Fruit fly (Drosophila melanogaster) whole organism, embryonic: ENCODE data around the gene RpS7.
A peak's percentile ranks its signal among the peaks of the same experiment; 100 is the strongest.

Source experiments
- Blimp-1 ChIP-seq: fragments of 200-800 bp; sonication (Bioruptor generic); optimal IDR thresholded peaks from 3 replicates; lab custom pipeline; 2018; ENCODE audit warnings: missing biosample characterization, missing genetic modification characterization, mild to moderate bottlenecking, moderate library complexity, missing genetic modification reagents
- CG10654 ChIP-seq: fragments of 200-800 bp; sonication (Bioruptor generic); optimal IDR thresholded peaks from 2 replicates; lab custom pipeline; 2016; ENCODE audit warnings: missing biosample characterization, missing genetic modification characterization
- CG12236 ChIP-seq: fragments of 200-800 bp; sonication (Bioruptor generic); optimal IDR thresholded peaks from 2 replicates; lab custom pipeline; 2016; ENCODE audit warnings: missing biosample characterization, missing genetic modification characterization
- CG12769 ChIP-seq: fragments of 200-800 bp; sonication (Bioruptor generic); optimal IDR thresholded peaks from 2 replicates; lab custom pipeline; 2019; ENCODE audit warnings: missing biosample characterization, mild to moderate bottlenecking, missing genetic modification characterization, moderate library complexity
- CG13287 ChIP-seq: fragments of 200-800 bp; sonication (Bioruptor generic); IDR thresholded peaks from 2 replicates; pipeline ENCODE4 v1.3.6; 2022; ENCODE audit warnings: missing biosample characterization, missing genetic modification characterization; ENCODE audit not compliant: partially characterized antibody
- CG17829 ChIP-seq: fragments of 200-800 bp; optimal IDR thresholded peaks from 2 replicates; lab custom pipeline; 2019; ENCODE audit warnings: missing biosample characterization, mild to moderate bottlenecking, missing genetic modification characterization, moderate library complexity
- CG1832 ChIP-seq: fragments of 200-800 bp; sonication (Bioruptor generic); optimal IDR thresholded peaks from 2 replicates; lab custom pipeline; 2017; ENCODE audit warnings: missing biosample characterization, mild to moderate bottlenecking, missing genetic modification characterization, inconsistent platforms
- CG2199 ChIP-seq: fragments of 200-800 bp; sonication (Bioruptor generic); IDR thresholded peaks from 3 replicates; pipeline ENCODE4 v1.3.6; 2022; ENCODE audit warnings: missing biosample characterization, missing genetic modification characterization
- CG31441 ChIP-seq: fragments of 200-800 bp; sonication (Bioruptor generic); IDR thresholded peaks from 2 replicates; pipeline ENCODE4 v1.3.6; 2022; ENCODE audit warnings: missing biosample characterization, missing genetic modification characterization
- CG32772 ChIP-seq: fragments of 200-800 bp; sonication (Bioruptor generic); IDR thresholded peaks from 2 replicates; pipeline ENCODE4 v1.3.6; 2022; ENCODE audit warnings: missing biosample characterization, missing genetic modification characterization
- CG6683 ChIP-seq: fragments of 200-800 bp; sonication (Bioruptor generic); optimal IDR thresholded peaks from 2 replicates; lab custom pipeline; 2017; ENCODE audit warnings: missing biosample characterization, mild to moderate bottlenecking, missing genetic modification characterization, missing genetic modification reagents
- CG6791 ChIP-seq: fragments of 200-800 bp; sonication (Bioruptor generic); IDR thresholded peaks from 3 replicates; pipeline ENCODE4 v1.3.6; 2022; ENCODE audit warnings: missing biosample characterization, missing genetic modification characterization; ENCODE audit not compliant: partially characterized antibody
- CG8944 ChIP-seq: fragments of 200-800 bp; sonication (Bioruptor generic); optimal IDR thresholded peaks from 3 replicates; lab custom pipeline; 2016; ENCODE audit warnings: missing biosample characterization, missing genetic modification characterization
- Drgx ChIP-seq: fragments of 200-800 bp; sonication (Bioruptor generic); IDR thresholded peaks from 2 replicates; pipeline ENCODE4 v1.3.6; 2022; ENCODE audit warnings: missing biosample characterization, missing genetic modification characterization
- E2f2 ChIP-seq: fragments of 200-800 bp; sonication (Bioruptor generic); IDR thresholded peaks from 2 replicates; pipeline ENCODE4 v1.3.6; 2022; ENCODE audit warnings: missing biosample characterization, missing genetic modification characterization
- HLHmδ ChIP-seq: fragments of 200-800 bp; sonication (Bioruptor generic); optimal IDR thresholded peaks from 2 replicates; lab custom pipeline; 2018; ENCODE audit warnings: missing biosample characterization, mild to moderate bottlenecking, missing genetic modification characterization, moderate library complexity
- Hr78 ChIP-seq, 2 experiments: fragments of 200-800 bp in 1 of 2; fragments of >200 bp in 1 of 2; sonication (Bioruptor generic) in 1 of 2; optimal IDR thresholded peaks; 2 replicates each; lab custom pipeline; 2017 to 2019; ENCODE audit warnings: missing biosample characterization in 2 of 2, missing genetic modification characterization in 2 of 2, mild to moderate bottlenecking in 1 of 2, moderate library complexity in 1 of 2
- Jarid2 ChIP-seq: fragments of 200-800 bp; sonication (Bioruptor generic); optimal IDR thresholded peaks from 3 replicates; lab custom pipeline; 2017; ENCODE audit warnings: mild to moderate bottlenecking, missing biosample characterization, missing genetic modification reagents, missing genetic modification characterization
- Optix ChIP-seq: fragments of 200-800 bp; sonication (Bioruptor generic); IDR thresholded peaks from 3 replicates; pipeline ENCODE4 v1.3.6; 2022; ENCODE audit warnings: missing biosample characterization, missing genetic modification characterization
- Ptx1 ChIP-seq: fragments of 200-800 bp; sonication (Bioruptor generic); IDR thresholded peaks from 2 replicates; pipeline ENCODE4 v1.3.6; 2022; ENCODE audit warnings: missing biosample characterization, missing genetic modification characterization
- Trl ChIP-seq, 3 experiments: fragments of >200 bp in 2 of 3; fragments of 200-800 bp in 1 of 3; sonication (Bioruptor generic) in 1 of 3; optimal IDR thresholded peaks; 2 replicates in 1 of 3; 3 replicates in 2 of 3; lab custom pipeline; 2016 to 2017; ENCODE audit warnings: missing biosample characterization in 1 of 3, missing genetic modification characterization in 1 of 3
- Xrp1 ChIP-seq: fragments of 200-800 bp; sonication (Bioruptor generic); IDR thresholded peaks from 2 replicates; pipeline ENCODE4 v1.3.6; 2022; ENCODE audit warnings: missing biosample characterization, missing genetic modification characterization
- ara ChIP-seq: fragments of 200-800 bp; sonication (Bioruptor generic); IDR thresholded peaks from 2 replicates; pipeline ENCODE4 v1.3.6; 2022; ENCODE audit warnings: missing biosample characterization, missing genetic modification characterization
- bbx ChIP-seq: fragments of 200-800 bp; sonication (Bioruptor generic); IDR thresholded peaks from 2 replicates; pipeline ENCODE4 v1.3.6; 2022; ENCODE audit warnings: missing biosample characterization, missing genetic modification characterization; ENCODE audit not compliant: partially characterized antibody
- chif ChIP-seq, 2 experiments: fragments of 200-800 bp; sonication (Bioruptor generic); optimal IDR thresholded peaks; 3 replicates each; lab custom pipeline; 2016; ENCODE audit warnings: missing biosample characterization in 2 of 2, missing genetic modification characterization in 2 of 2
- dysf ChIP-seq: fragments of 200-800 bp; sonication (Bioruptor generic); IDR thresholded peaks from 3 replicates; pipeline ENCODE4 v1.3.6; 2022; ENCODE audit warnings: missing biosample characterization, missing genetic modification characterization
- esg ChIP-seq: fragments of 200-800 bp; sonication (Bioruptor generic); conservative IDR thresholded peaks from 2 replicates; pipeline ENCODE4 v1.3.6; 2022; ENCODE audit warnings: missing biosample characterization, missing genetic modification characterization
- gce ChIP-seq: fragments of 200-800 bp; sonication (Bioruptor generic); IDR thresholded peaks from 3 replicates; pipeline ENCODE4 v1.3.6; 2022; ENCODE audit warnings: missing biosample characterization, missing genetic modification characterization
- h ChIP-seq: fragments of >200 bp; optimal IDR thresholded peaks from 2 replicates; lab custom pipeline; 2017
- her ChIP-seq: fragments of 200-800 bp; sonication (Bioruptor generic); optimal IDR thresholded peaks from 2 replicates; lab custom pipeline; 2016; ENCODE audit warnings: missing biosample characterization, missing genetic modification characterization
- ken ChIP-seq: fragments of 200-800 bp; sonication (Bioruptor generic); IDR thresholded peaks from 3 replicates; pipeline ENCODE4 v1.3.6; 2022; ENCODE audit warnings: missing biosample characterization, missing genetic modification characterization
- lilli ChIP-seq: fragments of 200-800 bp; sonication (Bioruptor generic); optimal IDR thresholded peaks from 3 replicates; lab custom pipeline; 2016; ENCODE audit warnings: missing biosample characterization, missing genetic modification characterization
- oc ChIP-seq: fragments of 200-800 bp; sonication (Bioruptor generic); optimal IDR thresholded peaks from 2 replicates; lab custom pipeline; 2018; ENCODE audit warnings: missing biosample characterization, mild to moderate bottlenecking, missing genetic modification characterization, moderate library complexity
- org-1 ChIP-seq: fragments of 200-800 bp; sonication (Bioruptor generic); optimal IDR thresholded peaks from 2 replicates; lab custom pipeline; 2017; ENCODE audit warnings: missing biosample characterization, missing genetic modification characterization
- otp ChIP-seq: fragments of 200-800 bp; sonication (Bioruptor generic); IDR thresholded peaks from 3 replicates; pipeline ENCODE4, ENCODE4 v1.3.6; 2022; ENCODE audit warnings: missing biosample characterization, missing genetic modification characterization
- pros ChIP-seq: fragments of 200-800 bp; sonication (Bioruptor generic); optimal IDR thresholded peaks from 3 replicates; lab custom pipeline; 2019; ENCODE audit warnings: missing biosample characterization, mild to moderate bottlenecking, missing genetic modification characterization, moderate library complexity
- run ChIP-seq: fragments of 200-800 bp; sonication (Bioruptor generic); optimal IDR thresholded peaks from 3 replicates; lab custom pipeline; 2018; ENCODE audit warnings: missing biosample characterization, mild to moderate bottlenecking, missing genetic modification characterization
- scrt ChIP-seq: fragments of 200-800 bp; sonication (Bioruptor generic); optimal IDR thresholded peaks from 2 replicates; lab custom pipeline; 2018; ENCODE audit warnings: missing biosample characterization, mild to moderate bottlenecking, missing genetic modification characterization, moderate library complexity
- sens ChIP-seq: fragments of 200-800 bp; sonication (Bioruptor generic); peaks from one replicate; lab custom pipeline; 2016; ENCODE audit warnings: missing biosample characterization, missing genetic modification characterization
- so ChIP-seq: fragments of 200-800 bp; sonication (Bioruptor generic); IDR thresholded peaks from 3 replicates; pipeline ENCODE4 v1.3.6; 2022; ENCODE audit warnings: missing biosample characterization, missing genetic modification characterization
- stwl ChIP-seq: fragments of 200-800 bp; sonication (Bioruptor generic); optimal IDR thresholded peaks from 3 replicates; lab custom pipeline; 2018; ENCODE audit warnings: missing biosample characterization, mild to moderate bottlenecking, missing genetic modification characterization, moderate library complexity
- sug ChIP-seq: fragments of 200-800 bp; optimal IDR thresholded peaks from 2 replicates; lab custom pipeline; 2019; ENCODE audit warnings: missing biosample characterization, mild to moderate bottlenecking, missing genetic modification characterization, moderate library complexity
- tx ChIP-seq: fragments of 200-800 bp; sonication (Bioruptor generic); optimal IDR thresholded peaks from 2 replicates; lab custom pipeline; 2016; ENCODE audit warnings: missing biosample characterization, missing genetic modification characterization
- vvl ChIP-seq: fragments of 200-800 bp; sonication (Bioruptor generic); IDR thresholded peaks from 2 replicates; pipeline ENCODE4 v1.3.6; 2022; ENCODE audit warnings: missing biosample characterization, missing genetic modification characterization
- z ChIP-seq: fragments of 200-800 bp; sonication (Bioruptor generic); IDR thresholded peaks from 3 replicates; pipeline ENCODE4 v1.3.6; 2022; ENCODE audit warnings: missing biosample characterization, missing genetic modification characterization

RpS7 gene

DNA sequence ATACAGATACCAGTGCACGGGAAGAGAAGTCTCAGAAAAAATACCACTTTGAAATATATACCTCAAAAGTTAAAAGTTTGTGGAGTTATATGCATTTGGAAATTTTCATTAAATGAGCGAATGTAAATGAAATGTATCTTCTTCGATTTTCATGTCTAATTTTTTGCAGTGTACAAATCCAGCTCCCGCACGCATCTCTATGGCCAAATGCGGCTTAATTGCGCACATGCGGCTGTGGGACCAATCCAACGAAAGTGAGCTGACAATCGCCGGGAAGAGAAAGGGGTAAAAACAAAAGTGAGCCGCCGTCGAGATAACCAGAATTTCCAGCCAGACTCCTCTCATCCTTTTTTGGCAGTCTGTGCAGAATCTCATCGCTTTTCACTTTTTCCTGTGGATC, 44.7 kb downstream of the RpS7 start (continued):
- TF ChIP-seq org-1, result peak; percentile 19
- peak; percentile 48; the same call in 1 of the 2 replicates for TF ChIP-seq ara (GFP tag; lab: Robert Waterston, UW)
- peak; percentile 6 for TF ChIP-seq lilli (GFP tag; lab: Kevin White, UChicago)
- TF ChIP-seq CG10654 (GFP tag; lab: Kevin White, UChicago), result peak; percentile 4
- 0 out of 2 replicates have a peak, but pooled peaks have one; percentile 18 for TF ChIP-seq CG32772
- peak; percentile 45 for TF ChIP-seq esg
- TF ChIP-seq Drgx (GFP tag; lab: Robert Waterston, UW), result peak; percentile 86
- TF ChIP-seq Ptx1 (GFP tag; lab: Robert Waterston, UW), result peak; percentile 63
- TF ChIP-seq CG12236 (GFP tag; lab: Kevin White, UChicago), result no peak
- TF ChIP-seq Optix (GFP tag; lab: Robert Waterston, UW), result peak; percentile 15; the same call in 1 of the 3 replicates
- TF ChIP-seq CG6683 (GFP tag; lab: Kevin White, UChicago), result no peak

DNA sequence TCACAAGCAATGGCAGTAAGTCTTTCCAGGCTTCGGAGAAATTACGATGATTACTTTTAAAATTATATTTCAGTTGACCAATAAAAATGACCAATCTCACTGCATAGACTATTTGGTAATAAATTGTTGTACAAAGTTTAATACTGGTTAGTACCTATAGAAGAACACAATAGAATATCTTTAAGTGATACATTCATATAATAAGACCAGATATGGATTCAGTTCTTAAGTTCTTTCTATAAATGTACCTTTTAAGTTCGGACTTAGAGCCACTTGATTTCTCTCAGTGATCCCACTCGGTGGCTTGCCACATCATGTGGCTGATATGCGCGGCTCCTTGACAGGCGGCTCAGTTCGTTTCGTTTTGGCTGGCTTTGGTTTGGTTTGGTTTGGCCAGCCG, 45.6 kb downstream of the RpS7 start:
- TF ChIP-seq tx (no peak), chif (GFP tag; optimal IDR thresholded peaks at IDR 0.05; lab: Kevin White, UChicago) (no peak), sug (tag; lab: Kevin White, UChicago) (no peak), gce (no peak), run (no peak), her (no peak)

DNA sequence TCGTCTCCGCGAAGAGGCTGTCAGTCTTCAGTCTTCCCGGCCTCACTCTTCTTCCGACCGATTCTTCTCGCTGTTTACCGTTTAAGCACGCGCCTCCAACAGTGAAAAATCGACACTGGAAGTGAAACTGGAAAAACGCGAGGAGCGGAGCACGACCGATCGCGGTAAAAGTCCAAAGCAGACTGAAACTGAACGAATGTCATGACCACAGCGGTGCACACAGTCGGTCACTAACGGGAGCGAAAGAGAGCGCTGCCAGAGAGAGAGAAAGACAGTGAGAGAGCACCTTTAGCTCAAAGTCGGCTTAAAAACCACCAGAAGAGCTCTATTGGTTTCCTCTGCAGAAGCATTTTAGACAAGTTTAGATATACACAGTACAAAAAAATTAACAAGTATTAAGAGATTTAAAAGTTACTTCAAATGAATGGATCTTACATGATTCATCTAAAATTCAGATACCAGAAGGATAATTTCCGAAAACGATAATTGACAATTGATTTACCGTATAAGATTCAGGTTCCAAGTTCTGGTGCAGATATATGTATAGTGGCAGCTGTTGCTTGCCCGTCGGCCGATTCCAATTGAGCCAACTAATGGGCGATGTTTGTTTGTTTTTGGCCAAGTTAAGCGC, 48.4 kb downstream of the RpS7 start, which contains the start of gene CG11498:
TSS of gene CG11498 (minus strand) at position 162 of the 631 bp plus-strand sequence.
- 0 out of 3 replicates have a peak, but pooled peaks have one; percentile 11 for TF ChIP-seq dysf (GFP tag; lab: Robert Waterston, UW)
- peak in 1 of 2 experiments; percentile 50 for TF ChIP-seq Hr78 (GFP tag; optimal IDR thresholded peaks at IDR 0.05; lab: Kevin White, UChicago)
- peak; percentile 36; the same call in 1 of the 2 replicates for TF ChIP-seq vvl (GFP tag; lab: Robert Waterston, UW)
- TF ChIP-seq CG8944 (GFP tag; lab: Kevin White, UChicago), result no peak
- TF ChIP-seq stwl, result no peak
- TF ChIP-seq h (lab: Kevin White, UChicago), result no peak
- TF ChIP-seq Jarid2 (GFP tag; lab: Kevin White, UChicago), result peak; percentile 67
- TF ChIP-seq ken, result no peak
- TF ChIP-seq CG17829 (tag; lab: Kevin White, UChicago), result no peak
- peak; percentile 4 for TF ChIP-seq CG1832 (GFP tag; lab: Kevin White, UChicago)
- TF ChIP-seq E2f2, result peak; percentile 31; the same call in 1 of the 2 replicates
- peak; percentile 88 for TF ChIP-seq CG2199 (GFP tag; lab: Robert Waterston, UW)
- TF ChIP-seq CG13287 (GFP tag; lab: Robert Waterston, UW), result peak; percentile 11; the same call in 1 of the 2 replicates
- TF ChIP-seq scrt, result no peak
- TF ChIP-seq HLHmδ (GFP tag; lab: Kevin White, UChicago), result peak; percentile 2
- TF ChIP-seq CG12769, result peak; percentile 36
- TF ChIP-seq CG6791 (GFP tag; lab: Robert Waterston, UW), result peak; percentile 41; the same call in 1 of the 3 replicates
- peak; percentile 66 to 83 for TF ChIP-seq Trl (optimal IDR thresholded peaks at IDR 0.05; lab: Kevin White, UChicago)
- TF ChIP-seq Trl (GFP tag; optimal IDR thresholded peaks at IDR 0.05; lab: Kevin White, UChicago), result no peak
- peak; percentile 22 for TF ChIP-seq pros
- peak; percentile 72 for TF ChIP-seq Drgx (GFP tag; lab: Robert Waterston, UW)
- TF ChIP-seq Blimp-1 (GFP tag; lab: Kevin White, UChicago), result peak; percentile 15
- TF ChIP-seq bbx, result 0 out of 2 replicates have a peak, but pooled peaks have one; percentile 35
- TF ChIP-seq Xrp1 (GFP tag; lab: Robert Waterston, UW), result 0 out of 2 replicates have a peak, but pooled peaks have one; percentile 19
- TF ChIP-seq z (GFP tag; lab: Robert Waterston, UW), result 0 out of 3 replicates have a peak, but pooled peaks have one; percentile 65
- TF ChIP-seq sens (GFP tag; lab: Kevin White, UChicago), result peak; percentile 55
- TF ChIP-seq CG31441, result 0 out of 2 replicates have a peak, but pooled peaks have one; percentile 10
- TF ChIP-seq so, result 0 out of 3 replicates have a peak, but pooled peaks have one; percentile 44
- TF ChIP-seq otp (GFP tag; lab: Robert Waterston, UW), result 0 out of 3 replicates have a peak, but pooled peaks have one; percentile 3
- TF ChIP-seq oc (tag; lab: Kevin White, UChicago), result peak; percentile 55
